Worm (Caenorhabditis elegans) whole organism, L4 larva: ENCODE data around the gene F55B11.7.
A peak's percentile ranks its signal among the peaks of the same experiment; 100 is the strongest.

Experiments used
- Y5F2A.4 ChIP-seq: fragments of 200-800 bp; sonication (Bioruptor generic); optimal IDR thresholded peaks from 2 replicates; lab custom pipeline; 2018; ENCODE audit warnings: mild to moderate bottlenecking, missing genetic modification characterization, missing compliant biosample characterization
- aha-1 ChIP-seq: fragments of 150-350 bp; peaks from one replicate; lab custom pipeline; 2014; ENCODE audit warnings: missing biosample characterization, missing genetic modification characterization
- arid-1 ChIP-seq: fragments of 200-800 bp; sonication (Bioruptor generic); conservative IDR thresholded peaks from 2 replicates; pipeline ENCODE4 v1.3.6; 2022; ENCODE audit warnings: missing genetic modification reagents, missing genetic modification characterization, missing compliant biosample characterization
- cey-2 ChIP-seq: sonication (generic microtip); optimal IDR thresholded peaks from 3 replicates; lab custom pipeline; 2017; ENCODE audit warnings: missing genetic modification characterization, mild to moderate bottlenecking, missing compliant biosample characterization, antibody characterized with exemption, borderline replicate concordance; ENCODE audit not compliant: insufficient read depth
- egl-27 ChIP-seq: sonication (generic microtip); optimal IDR thresholded peaks from 3 replicates; lab custom pipeline; 2017; ENCODE audit warnings: missing biosample characterization, missing genetic modification reagents, missing genetic modification characterization
- lin-15B ChIP-seq: fragments of 150-350 bp; sonication (generic microtip); optimal IDR thresholded peaks from 3 replicates; lab custom pipeline; 2014; ENCODE audit warnings: missing biosample characterization, missing genetic modification characterization
- mdl-1 ChIP-seq, 2 experiments: fragments of 150-350 bp in 1 of 2; sonication (generic microtip) in 1 of 2; optimal IDR thresholded peaks; 2 replicates each; lab custom pipeline; 2014 to 2017; ENCODE audit warnings: missing biosample characterization in 2 of 2, missing genetic modification characterization in 2 of 2
- mxl-2 ChIP-seq: fragments of 200-800 bp; sonication (Bioruptor generic); conservative IDR thresholded peaks from 2 replicates; pipeline ENCODE4 v1.3.6; 2022; ENCODE audit warnings: missing genetic modification reagents, missing genetic modification characterization, missing compliant biosample characterization
- mxl-3 ChIP-seq: fragments of 200-800 bp; sonication (Bioruptor generic); optimal IDR thresholded peaks from 2 replicates; lab custom pipeline; 2018; ENCODE audit warnings: mild to moderate bottlenecking, missing genetic modification characterization, missing compliant biosample characterization
- nhr-10 ChIP-seq: fragments of 150-350 bp; optimal IDR thresholded peaks from 2 replicates; lab custom pipeline; 2014; ENCODE audit warnings: missing biosample characterization, missing genetic modification characterization
- nhr-25 ChIP-seq: sonication (generic microtip); optimal IDR thresholded peaks from 2 replicates; lab custom pipeline; 2017; ENCODE audit warnings: missing genetic modification characterization, mild to moderate bottlenecking, missing compliant biosample characterization, antibody characterized with exemption, moderate library complexity, borderline replicate concordance; ENCODE audit not compliant: insufficient read depth
- nhr-28 ChIP-seq: fragments of 150-350 bp; optimal IDR thresholded peaks from 2 replicates; lab custom pipeline; 2014; ENCODE audit warnings: missing biosample characterization, missing genetic modification characterization
- nhr-41 ChIP-seq: fragments of 200-800 bp; sonication (Bioruptor generic); IDR thresholded peaks from 2 replicates; pipeline ENCODE4 v1.3.6; 2022; ENCODE audit warnings: missing genetic modification reagents, missing genetic modification characterization, missing compliant biosample characterization
- nhr-77 ChIP-seq: fragments of 150-350 bp; optimal IDR thresholded peaks from 2 replicates; lab custom pipeline; 2014; ENCODE audit warnings: missing biosample characterization, missing genetic modification characterization
- php-3 ChIP-seq: fragments of 200-800 bp; sonication (Bioruptor generic); IDR thresholded peaks from 2 replicates; pipeline ENCODE4 v1.3.6; 2022; ENCODE audit warnings: missing genetic modification reagents, missing genetic modification characterization, missing compliant biosample characterization
- snpc-1.2 ChIP-seq: fragments of 200-800 bp; sonication (Bioruptor generic); IDR thresholded peaks from 2 replicates; pipeline ENCODE4 v1.3.6; 2022; ENCODE audit warnings: missing genetic modification reagents, missing genetic modification characterization, missing compliant biosample characterization
- unc-62 ChIP-seq, 3 experiments: fragments of 150-350 bp in 1 of 3; sonication (generic microtip); optimal IDR thresholded peaks in 2 of 3; peaks in 1 of 3; 1 replicate in 1 of 3; 2 replicates in 2 of 3; lab custom pipeline; 2014 to 2017; ENCODE audit warnings: missing biosample characterization in 3 of 3, missing genetic modification characterization in 3 of 3, missing genetic modification reagents in 3 of 3, missing genotype in 1 of 3
- vab-7 ChIP-seq: fragments of 200-800 bp; sonication (Bioruptor generic); IDR thresholded peaks from 2 replicates; pipeline ENCODE4 v1.3.6; 2022; ENCODE audit warnings: missing genetic modification reagents, missing genetic modification characterization, missing compliant biosample characterization
- zip-2 ChIP-seq: fragments of 150-350 bp; optimal IDR thresholded peaks from 2 replicates; lab custom pipeline; 2014; ENCODE audit warnings: missing biosample characterization, missing genetic modification characterization
- ztf-7 ChIP-seq: fragments of 150-350 bp; optimal IDR thresholded peaks from 2 replicates; lab custom pipeline; 2014; ENCODE audit warnings: missing biosample characterization, missing genetic modification characterization

F55B11.7 gene

ce11 chrIV:14413386-14413785, 8.5 kb downstream of the F55B11.7 start (continued):
- TF ChIP-seq mxl-3 (peak; percentile 46), nhr-28 (tag; lab: Kevin White, UChicago) (peak; percentile 50)

- TF ChIP-seq ztf-7 (tag; lab: Kevin White, UChicago) (peak; percentile 84), unc-62 (GFP tag; optimal IDR thresholded peaks at IDR 0.05 in 1 of 2; lab: Kevin White, UChicago) (no peak), unc-62 (tag; optimal IDR thresholded peaks at IDR 0.05; lab: Kevin White, UChicago) (no peak), snpc-1.2 (GFP tag; lab: Robert Waterston, UW) (peak; percentile 47)
Measured at ce11 chrIV:14412655-14413054, 9.2 kb downstream of the F55B11.7 start, which contains the start of gene xdh-1. xdh-1 (minus strand) TSS chrIV:14412894.

ce11 chrIV:14408569-14408968, 13.3 kb downstream of the F55B11.7 start:
- TF ChIP-seq php-3 (GFP tag; lab: Robert Waterston, UW) (no peak), zip-2 (tag; lab: Kevin White, UChicago) (no peak), snpc-1.2 (GFP tag; lab: Robert Waterston, UW) (peak; percentile 64)

DNA sequence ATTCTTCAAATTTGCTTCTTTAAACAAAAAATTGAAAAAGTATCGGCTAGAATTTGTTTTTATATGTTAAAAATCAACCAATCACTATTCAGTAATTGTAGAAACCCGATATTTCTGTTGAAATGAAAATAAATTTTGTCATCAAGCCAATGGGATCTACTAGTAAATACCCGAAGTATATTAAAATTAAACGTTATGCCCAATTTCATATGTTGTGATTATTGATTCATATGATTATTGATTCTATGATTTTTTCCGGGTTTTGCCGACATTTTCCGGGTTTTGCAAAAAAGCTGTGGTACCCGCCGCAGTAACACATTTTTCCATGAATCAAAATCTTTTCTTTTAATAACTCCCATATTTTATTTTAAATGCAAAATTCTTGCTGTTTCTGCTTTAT, 26.3 kb downstream of the F55B11.7 start:
- no peak for TF ChIP-seq mxl-2 (GFP tag; lab: Robert Waterston, UW)
- no peak for TF ChIP-seq vab-7 (GFP tag; lab: Robert Waterston, UW)
- no peak for TF ChIP-seq arid-1 (GFP tag; lab: Robert Waterston, UW)
- TF ChIP-seq aha-1 (tag; lab: Kevin White, UChicago) = peak; percentile 90
- no peak for TF ChIP-seq nhr-41 (GFP tag; lab: Robert Waterston, UW)

- TF ChIP-seq snpc-1.2 (GFP tag; lab: Robert Waterston, UW) (peak; percentile 70; the same call in 1 of the 2 replicates), unc-62 (GFP tag; optimal IDR thresholded peaks at IDR 0.05 in 1 of 2; lab: Kevin White, UChicago) (peak in 1 of 2 experiments; percentile 60), unc-62 (tag; optimal IDR thresholded peaks at IDR 0.05; lab: Kevin White, UChicago) (no peak), egl-27 (tag; lab: Kevin White, UChicago) (no peak)
- TF ChIP-seq, all 104 proteins: peak for 2
Measured at ce11 chrIV:14394812-14395211, 27.0 kb downstream of the F55B11.7 start.

- TF ChIP-seq lin-15B (no peak), nhr-10 (tag; lab: Kevin White, UChicago) (no peak), cey-2 (no peak)
Measured at ce11 chrIV:14393838-14394237, 28.0 kb downstream of the F55B11.7 start, which contains the start of gene clc-8. clc-8 (plus strand) TSS chrIV:14394138.

- TF ChIP-seq nhr-28 (tag; lab: Kevin White, UChicago) (peak; percentile 3), nhr-25 (tag; lab: Kevin White, UChicago) (peak; percentile 37), unc-62 (GFP tag; optimal IDR thresholded peaks at IDR 0.05 in 1 of 2; lab: Kevin White, UChicago) (peak in 1 of 2 experiments; percentile 87), unc-62 (tag; optimal IDR thresholded peaks at IDR 0.05; lab: Kevin White, UChicago) (no peak), Y5F2A.4 (GFP tag; lab: Kevin White, UChicago) (no peak)
Measured at ce11 chrIV:14391746-14392145, 30.1 kb downstream of the F55B11.7 start.

DNA sequence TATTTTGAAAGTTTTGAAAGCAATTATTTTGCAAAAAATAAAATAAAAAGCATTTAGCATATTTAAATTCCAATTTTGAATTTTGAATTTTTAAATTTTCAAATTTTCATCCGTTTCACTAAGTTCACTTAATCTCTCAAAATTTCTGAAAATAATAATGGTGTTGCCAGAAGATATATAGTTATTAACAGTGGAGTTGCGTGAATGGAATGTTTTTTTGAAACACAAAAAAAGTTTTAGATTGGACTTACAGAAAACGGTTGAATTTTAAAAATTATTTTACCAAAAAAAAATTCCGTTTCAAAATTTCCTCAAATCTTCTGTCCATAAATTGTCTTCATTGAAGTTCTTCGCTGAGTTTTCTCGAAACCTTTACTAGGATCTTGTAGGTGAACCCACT, 30.6 kb downstream of the F55B11.7 start:
- TF ChIP-seq snpc-1.2 (GFP tag; lab: Robert Waterston, UW) = peak; percentile 74; the same call in 1 of the 2 replicates
- TF ChIP-seq nhr-77 (tag; lab: Kevin White, UChicago) = no peak

- TF ChIP-seq mdl-1 (tag; optimal IDR thresholded peaks at IDR 0.05; lab: Kevin White, UChicago) = no peak
- peak; percentile 64; the same call in 1 of the 2 replicates for TF ChIP-seq snpc-1.2 (GFP tag; lab: Robert Waterston, UW)
- peak in 1 of 2 experiments; percentile 22 for TF ChIP-seq unc-62 (GFP tag; optimal IDR thresholded peaks at IDR 0.05 in 1 of 2; lab: Kevin White, UChicago)
- no peak for TF ChIP-seq unc-62 (tag; optimal IDR thresholded peaks at IDR 0.05; lab: Kevin White, UChicago)
Measured at ce11 chrIV:14390023-14390614, 31.7 kb downstream of the F55B11.7 start.
